Worm (Caenorhabditis elegans) whole organism, L2 larva: ENCODE measurements around the gene dcap-2.

ENCODE experiments used
- lin-11 ChIP-seq: fragments of 150-350 bp; sonication (generic microtip); optimal IDR thresholded peaks from 2 replicates; lab custom pipeline; 2014; ENCODE audit warnings: missing biosample characterization, missing genetic modification characterization, inconsistent platforms, mixed read lengths
- ztf-11 ChIP-seq: sonication (generic microtip); optimal IDR thresholded peaks from 2 replicates; lab custom pipeline; 2017; ENCODE audit warnings: missing biosample characterization, missing genetic modification characterization

DNA sequence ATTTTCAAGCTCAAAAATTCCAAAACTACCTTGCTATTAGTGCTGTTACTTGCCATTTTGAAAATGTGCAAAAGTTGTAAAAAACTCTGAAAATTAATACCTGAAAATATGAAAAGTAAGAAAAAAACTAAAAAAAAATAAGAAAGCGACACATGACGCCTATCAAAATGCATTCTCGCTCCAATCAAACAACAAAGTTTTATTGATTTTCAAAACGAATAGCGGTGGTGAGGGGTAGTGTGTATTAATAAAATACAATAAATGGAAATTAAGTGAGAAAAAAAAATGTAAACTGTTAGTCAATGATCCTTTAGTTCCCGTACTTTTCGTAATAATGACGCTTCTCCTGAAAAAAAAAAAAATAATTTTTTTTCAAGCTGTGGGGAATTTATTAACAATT is at the start of gene dcap-2:
- no peak for TF ChIP-seq ztf-11 (tag; lab: Kevin White, UChicago)
- TF ChIP-seq lin-11 (tag; lab: Kevin White, UChicago) = no peak
